Fruit fly (Drosophila melanogaster): ENCODE data around the gene B-H2.

The B-H2 gene

dm6 chrX:17314213-17314612 lies at the start of gene B-H2:
B-H2 (plus strand) TSS chrX:17314581.
- no peak for TF ChIP-seq CG17801 (GFP tag; optimal IDR thresholded peaks at IDR 0.05; ENCODE audit: partially characterized antibody)

dm6 chrX:17265402-17266028 lies 48.9 kb upstream of the B-H2 start:
- TF ChIP-seq CG17801 (GFP tag; optimal IDR thresholded peaks at IDR 0.05; ENCODE audit: partially characterized antibody): no peak

dm6 chrX:17274798-17275197 lies 39.6 kb upstream of the B-H2 start:
- no peak for TF ChIP-seq CG17801 (GFP tag; optimal IDR thresholded peaks at IDR 0.05; ENCODE audit: partially characterized antibody)

- TF ChIP-seq CG17801 (GFP tag; optimal IDR thresholded peaks at IDR 0.05; ENCODE audit: partially characterized antibody): no peak
Measured at dm6 chrX:17282196-17282595, 32.2 kb upstream of the B-H2 start, which contains the start of gene CG5445. CG5445 (plus strand) TSS chrX:17282496.

dm6 chrX:17282626-17283025 lies 31.8 kb upstream of the B-H2 start, which contains the start of gene CG8664:
CG8664 (minus strand) TSS chrX:17282726.
- no peak for TF ChIP-seq CG17801 (GFP tag; optimal IDR thresholded peaks at IDR 0.05; ENCODE audit: partially characterized antibody)

- TF ChIP-seq CG17801 (GFP tag; optimal IDR thresholded peaks at IDR 0.05; ENCODE audit: partially characterized antibody): no peak
Measured at dm6 chrX:17284400-17284799, 30.0 kb upstream of the B-H2 start, which contains the start of gene CG8661. CG8661 (minus strand) TSS chrX:17284500.

dm6 chrX:17285069-17285468 lies 29.3 kb upstream of the B-H2 start:
- no peak for TF ChIP-seq CG17801 (GFP tag; optimal IDR thresholded peaks at IDR 0.05; ENCODE audit: partially characterized antibody)

- no peak for TF ChIP-seq CG17801 (GFP tag; optimal IDR thresholded peaks at IDR 0.05; ENCODE audit: partially characterized antibody)
Measured at dm6 chrX:17289225-17289624, 25.2 kb upstream of the B-H2 start.

- TF ChIP-seq CG17801 (GFP tag; optimal IDR thresholded peaks at IDR 0.05; ENCODE audit: partially characterized antibody): no peak
Measured at dm6 chrX:17290154-17290959, 24.0 kb upstream of the B-H2 start.

- no peak for TF ChIP-seq CG17801 (GFP tag; optimal IDR thresholded peaks at IDR 0.05; ENCODE audit: partially characterized antibody)
Measured at dm6 chrX:17290960-17291432, 23.4 kb upstream of the B-H2 start.

dm6 chrX:17292050-17292730 lies 22.2 kb upstream of the B-H2 start:
- TF ChIP-seq CG17801 (GFP tag; optimal IDR thresholded peaks at IDR 0.05; ENCODE audit: partially characterized antibody): peak; percentile 96

dm6 chrX:17293385-17293784 lies 21.0 kb upstream of the B-H2 start:
- peak; percentile 80 for TF ChIP-seq CG17801 (GFP tag; optimal IDR thresholded peaks at IDR 0.05; ENCODE audit: partially characterized antibody)

- no peak for TF ChIP-seq CG17801 (GFP tag; optimal IDR thresholded peaks at IDR 0.05; ENCODE audit: partially characterized antibody)
Measured at dm6 chrX:17294169-17294833, 20.1 kb upstream of the B-H2 start.

dm6 chrX:17294979-17295378 lies 19.4 kb upstream of the B-H2 start:
- no peak for TF ChIP-seq CG17801 (GFP tag; optimal IDR thresholded peaks at IDR 0.05; ENCODE audit: partially characterized antibody)

Data from ovary, adult (tissue).